Worm (Caenorhabditis elegans) whole organism, L1 larva: Measurements from ENCODE around the gene C44H9.6.

ENCODE experiments used
- nhr-71 ChIP-seq: sonication (generic microtip); optimal IDR thresholded peaks from 2 replicates; lab custom pipeline; 2016; ENCODE audit warnings: mild to moderate bottlenecking, missing genetic modification characterization, moderate library complexity, missing compliant biosample characterization
- nhr-77 ChIP-seq: fragments of 150-350 bp; optimal IDR thresholded peaks from 2 replicates; lab custom pipeline; 2014; ENCODE audit warnings: missing biosample characterization, missing genetic modification characterization
- pqm-1 ChIP-seq: sonication (generic microtip); optimal IDR thresholded peaks from 3 replicates; lab custom pipeline; 2017; ENCODE audit warnings: missing biosample characterization, missing genetic modification characterization
- skn-1 ChIP-seq: fragments of 150-350 bp; optimal IDR thresholded peaks from 2 replicates; lab custom pipeline; 2014; ENCODE audit warnings: missing biosample characterization, missing genetic modification characterization
- tlp-1 ChIP-seq: fragments of 150-350 bp; optimal IDR thresholded peaks from 2 replicates; lab custom pipeline; 2014; ENCODE audit warnings: missing biosample characterization, missing genetic modification characterization

DNA sequence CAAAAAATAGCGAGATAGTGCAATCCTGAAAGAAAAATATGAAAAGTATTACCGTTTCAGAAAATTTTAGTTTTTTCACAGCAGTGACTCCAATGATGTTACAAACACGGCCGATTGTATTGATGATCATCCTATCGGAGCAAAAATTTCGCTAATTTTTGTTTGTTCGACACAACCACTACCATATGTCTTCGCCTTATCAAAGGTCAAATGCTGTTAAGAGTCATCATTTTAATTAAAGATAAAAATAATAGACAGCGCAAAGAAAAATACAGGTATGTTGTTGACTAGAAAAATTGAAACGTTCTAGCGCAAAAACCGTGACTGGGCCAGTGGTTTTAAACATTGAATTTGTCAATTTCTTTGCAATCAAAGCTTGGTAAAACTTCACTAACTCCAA lies 7.2 kb upstream of the C44H9.6 start:
- TF ChIP-seq nhr-71 (no peak), nhr-77 (no peak), pqm-1 (tag; lab: Kevin White, UChicago) (no peak), skn-1 (no peak), tlp-1 (tag; lab: Kevin White, UChicago) (no peak)
